ENCODE assay signal across 3 fruit fly cellular contexts in the genomic region with DNA sequence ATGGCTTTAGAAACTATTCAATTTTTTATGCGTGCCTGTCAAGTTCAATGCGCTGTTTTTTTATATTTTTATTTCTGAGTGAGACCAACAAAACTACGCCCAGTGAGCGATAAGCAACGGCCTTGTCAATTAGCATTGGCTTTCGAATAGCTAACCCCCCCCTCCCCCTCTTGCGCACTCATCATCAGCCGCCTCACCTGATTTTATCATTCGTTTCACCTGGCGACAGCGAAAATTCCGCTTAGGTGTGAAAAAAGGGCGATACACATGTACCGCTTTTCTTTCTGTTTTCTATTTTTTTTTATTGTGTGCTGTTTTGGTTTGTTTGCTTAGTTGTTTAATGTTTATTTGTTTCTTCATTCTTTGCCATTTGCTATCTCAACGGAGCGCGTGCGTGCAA.
TF ChIP-seq lines count a peak whose summit lies in the region.

No protein-coding gene starts in this region.

- TF ChIP-seq CTCF in whole organism, embryonic (GFP tag; optimal IDR thresholded peaks at IDR 0.05; lab: Kevin White, UChicago), result no peak

TF ChIP-seq in whole organism, adult, 20 proteins besides CTCF, POLR2A, EP300 and RAD21:
- TF ChIP-seq Mnt (GFP tag; optimal IDR thresholded peaks at IDR 0.05; lab: Kevin White, UChicago) (no peak), CG7045 (GFP tag; optimal IDR thresholded peaks at IDR 0.05; lab: Kevin White, UChicago) (peak; percentile 38), CG5204 (GFP tag; optimal IDR thresholded peaks at IDR 0.05; lab: Kevin White, UChicago) (no peak), cic (GFP tag; optimal IDR thresholded peaks at IDR 0.05; lab: Kevin White, UChicago) (no peak), pad (GFP tag; optimal IDR thresholded peaks at IDR 0.05; lab: Kevin White, UChicago) (no peak), CG11617 (GFP tag; optimal IDR thresholded peaks at IDR 0.05; lab: Kevin White, UChicago) (no peak), Crg-1 (GFP tag; optimal IDR thresholded peaks at IDR 0.05; lab: Kevin White, UChicago) (no peak), bab1 (GFP tag; optimal IDR thresholded peaks at IDR 0.05; lab: Kevin White, UChicago) (peak; percentile 69), ovo (GFP tag; optimal IDR thresholded peaks at IDR 0.05; lab: Kevin White, UChicago) (no peak), toe (GFP tag; optimal IDR thresholded peaks at IDR 0.05; lab: Kevin White, UChicago) (peak; percentile 59), CG14711 (tag; optimal IDR thresholded peaks at IDR 0.05; lab: Kevin White, UChicago) (no peak), CG33017 (tag; optimal IDR thresholded peaks at IDR 0.05; lab: Kevin White, UChicago) (no peak), CG1620 (GFP tag; optimal IDR thresholded peaks at IDR 0.05; lab: Kevin White, UChicago) (peak; percentile 17), CG12768 (GFP tag; optimal IDR thresholded peaks at IDR 0.05; lab: Kevin White, UChicago) (peak; percentile 5), Clk (GFP tag; optimal IDR thresholded peaks at IDR 0.05; lab: Kevin White, UChicago) (no peak), kay (GFP tag; lab: Kevin White, UChicago; ENCODE audit: borderline replicate concordance) (no peak), CG7101 (tag; optimal IDR thresholded peaks at IDR 0.05; lab: Kevin White, UChicago) (no peak), tj (GFP tag; optimal IDR thresholded peaks at IDR 0.05; lab: Kevin White, UChicago) (peak; percentile 95), Hr96 (GFP tag; optimal IDR thresholded peaks at IDR 0.05; lab: Kevin White, UChicago) (no peak), cnc (optimal IDR thresholded peaks at IDR 0.05; lab: Kevin White, UChicago) (no peak)
TF ChIP-seq in whole organism, adult: peak in this region for 6.

TF ChIP-seq in whole organism, embryonic, 481 proteins besides CTCF, POLR2A, EP300 and RAD21:
- peak; percentile 62 for TF ChIP-seq crol (GFP tag; IDR thresholded peaks at IDR 0.05; lab: Robert Waterston, UW)
- peak; percentile 57 for TF ChIP-seq sens (GFP tag; lab: Kevin White, UChicago)
- peak; percentile 5 for TF ChIP-seq Med (GFP tag; lab: Kevin White, UChicago)
- no peak for TF ChIP-seq CG7271 (tag; optimal IDR thresholded peaks at IDR 0.05; lab: Kevin White, UChicago)
- TF ChIP-seq Nf-YA (GFP tag; IDR thresholded peaks at IDR 0.05; lab: Robert Waterston, UW), result no peak
- TF ChIP-seq grn (GFP tag; optimal IDR thresholded peaks at IDR 0.05; lab: Kevin White, UChicago), result peak; percentile 37
- TF ChIP-seq ftz-f1 (GFP tag; optimal IDR thresholded peaks at IDR 0.05; lab: Kevin White, UChicago), result peak; percentile 59
- TF ChIP-seq CG12236 (GFP tag; optimal IDR thresholded peaks at IDR 0.05; lab: Kevin White, UChicago), result no peak
- peak; percentile 50 for TF ChIP-seq sd (tag; optimal IDR thresholded peaks at IDR 0.05; lab: Kevin White, UChicago)

TF ChIP-seq in whole organism, prepupa, 60 proteins besides CTCF, POLR2A, EP300 and RAD21:
- peak; percentile 70 for TF ChIP-seq fkh (GFP tag; optimal IDR thresholded peaks at IDR 0.05; lab: Kevin White, UChicago)
- no peak for TF ChIP-seq svp (GFP tag; lab: Kevin White, UChicago)
